Worm (Caenorhabditis elegans) whole organism, early embryonic: ENCODE results near the gene ZC404.16.

Experiments used
- B0310.2 ChIP-seq: sonication (generic microtip); optimal IDR thresholded peaks from 2 replicates; lab custom pipeline; 2016; ENCODE audit warnings: mild to moderate bottlenecking, missing genetic modification characterization, missing compliant biosample characterization
- F13C5.2 ChIP-seq: sonication (generic microtip); optimal IDR thresholded peaks from 2 replicates; lab custom pipeline; 2017; ENCODE audit warnings: mild to moderate bottlenecking, missing genetic modification characterization, inconsistent platforms, missing compliant biosample characterization
- aly-1 ChIP-seq: sonication (generic microtip); optimal IDR thresholded peaks from 2 replicates; lab custom pipeline; 2016; ENCODE audit warnings: missing genetic modification characterization, missing compliant biosample characterization
- ama-1 ChIP-seq: fragments of 150-350 bp; optimal IDR thresholded peaks from 2 replicates; lab custom pipeline; 2014
- ceh-13 ChIP-seq: fragments of 200-800 bp; sonication (Bioruptor generic); optimal IDR thresholded peaks from 2 replicates; lab custom pipeline; 2018; ENCODE audit warnings: mild to moderate bottlenecking, missing genetic modification characterization, missing compliant biosample characterization
- ceh-36 ChIP-seq: sonication (generic microtip); optimal IDR thresholded peaks from 2 replicates; lab custom pipeline; 2016; ENCODE audit warnings: missing genetic modification characterization, inconsistent platforms, missing compliant biosample characterization
- ets-7 ChIP-seq: sonication (generic microtip); optimal IDR thresholded peaks from 2 replicates; lab custom pipeline; 2016; ENCODE audit warnings: missing genotype, missing genetic modification characterization, missing compliant biosample characterization
- flt-1 ChIP-seq: fragments of 200-800 bp; sonication (Bioruptor generic); IDR thresholded peaks from 2 replicates; pipeline ENCODE4 v1.3.6; 2022; ENCODE audit warnings: missing genetic modification characterization, missing compliant biosample characterization
- hmbx-1 ChIP-seq: sonication (generic microtip); optimal IDR thresholded peaks from 2 replicates; lab custom pipeline; 2016; ENCODE audit warnings: mild to moderate bottlenecking, missing genetic modification characterization, missing compliant biosample characterization
- hmg-4 ChIP-seq: fragments of 200-800 bp; sonication (Bioruptor generic); optimal IDR thresholded peaks from 2 replicates; lab custom pipeline; 2018; ENCODE audit warnings: mild to moderate bottlenecking, missing genetic modification characterization, missing compliant biosample characterization
- hnd-1 ChIP-seq: sonication (generic microtip); optimal IDR thresholded peaks from 2 replicates; lab custom pipeline; 2016; ENCODE audit warnings: missing genetic modification characterization, missing compliant biosample characterization
- pes-1 ChIP-seq: fragments of 200-800 bp; sonication (Bioruptor generic); IDR thresholded peaks from 2 replicates; pipeline ENCODE4 v1.3.6; 2022; ENCODE audit warnings: missing genetic modification reagents, missing genetic modification characterization, missing compliant biosample characterization
- scrt-1 ChIP-seq: fragments of 200-800 bp; sonication (Bioruptor generic); IDR thresholded peaks from 2 replicates; pipeline ENCODE4 v1.3.6; 2022; ENCODE audit warnings: missing genetic modification characterization, missing compliant biosample characterization
- sea-1 ChIP-seq: fragments of 200-800 bp; sonication (Bioruptor generic); conservative IDR thresholded peaks from 2 replicates; pipeline ENCODE4 v1.3.6; 2022; ENCODE audit warnings: missing genetic modification characterization, missing compliant biosample characterization
- tbx-11 ChIP-seq: fragments of 200-800 bp; sonication (Bioruptor generic); IDR thresholded peaks from 2 replicates; pipeline ENCODE4 v1.3.6; 2022; ENCODE audit warnings: missing genetic modification characterization, missing compliant biosample characterization
- tbx-37 ChIP-seq: fragments of 200-800 bp; sonication (Bioruptor generic); conservative IDR thresholded peaks from 2 replicates; pipeline ENCODE4 v1.3.6; 2022; ENCODE audit warnings: missing genetic modification reagents, missing genetic modification characterization, missing compliant biosample characterization
- tra-4 ChIP-seq: sonication (generic microtip); optimal IDR thresholded peaks from 2 replicates; lab custom pipeline; 2017; ENCODE audit warnings: missing genetic modification characterization, missing compliant biosample characterization

ZC404.16 gene

DNA sequence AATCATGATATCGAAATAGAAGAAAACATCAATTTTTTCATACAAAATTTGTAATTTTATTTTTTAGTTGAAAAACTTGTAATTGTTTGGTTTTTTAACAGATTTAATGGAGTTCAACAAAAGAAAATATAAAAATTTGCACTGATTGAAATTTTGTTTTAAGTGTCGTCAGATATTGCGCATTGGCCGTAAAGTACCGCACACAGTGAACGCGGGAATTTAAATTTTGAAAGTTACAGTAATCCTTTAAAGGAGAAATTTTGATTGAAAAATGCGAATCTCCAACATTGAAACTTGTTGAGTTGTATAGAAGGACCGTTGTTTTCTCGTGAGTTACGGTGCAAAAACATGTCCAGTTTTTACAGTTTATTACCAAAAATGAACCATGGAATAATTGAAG, 19.3 kb upstream of the ZC404.16 start:
- TF ChIP-seq ets-7 (no peak), hmbx-1 (tag; lab: Kevin White, UChicago) (no peak), hmg-4 (no peak), tra-4 (tag; lab: Kevin White, UChicago) (no peak), hnd-1 (no peak), B0310.2 (no peak), tbx-37 (GFP tag; lab: Robert Waterston, UW) (no peak)

- TF ChIP-seq tra-4 (tag; lab: Kevin White, UChicago), result no peak
- no peak for TF ChIP-seq ceh-36
- no peak for TF ChIP-seq pes-1
- no peak for TF ChIP-seq ceh-13 (GFP tag; lab: Kevin White, UChicago)
- TF ChIP-seq hnd-1, result no peak
- no peak for TF ChIP-seq tbx-11 (GFP tag; lab: Robert Waterston, UW)
- TF ChIP-seq ama-1 (lab: Kevin White, UChicago), result no peak
- no peak for TF ChIP-seq aly-1 (tag; lab: Kevin White, UChicago)
- TF ChIP-seq ets-7, result no peak
- TF ChIP-seq hmbx-1 (tag; lab: Kevin White, UChicago), result no peak
- TF ChIP-seq B0310.2, result no peak
- TF ChIP-seq tbx-37 (GFP tag; lab: Robert Waterston, UW), result no peak
- TF ChIP-seq flt-1 (GFP tag; lab: Robert Waterston, UW), result no peak
- no peak for TF ChIP-seq F13C5.2 (tag; lab: Kevin White, UChicago)
- no peak for TF ChIP-seq sea-1 (GFP tag; lab: Robert Waterston, UW)
- no peak for TF ChIP-seq hmg-4
- TF ChIP-seq scrt-1 (GFP tag; lab: Robert Waterston, UW), result no peak
Measured at ce11 chrV:6792565-6792964, 18.9 kb upstream of the ZC404.16 start, which contains the start of gene gck-2. Gene gck-2, minus strand, starts transcription at chrV:6792665.

DNA sequence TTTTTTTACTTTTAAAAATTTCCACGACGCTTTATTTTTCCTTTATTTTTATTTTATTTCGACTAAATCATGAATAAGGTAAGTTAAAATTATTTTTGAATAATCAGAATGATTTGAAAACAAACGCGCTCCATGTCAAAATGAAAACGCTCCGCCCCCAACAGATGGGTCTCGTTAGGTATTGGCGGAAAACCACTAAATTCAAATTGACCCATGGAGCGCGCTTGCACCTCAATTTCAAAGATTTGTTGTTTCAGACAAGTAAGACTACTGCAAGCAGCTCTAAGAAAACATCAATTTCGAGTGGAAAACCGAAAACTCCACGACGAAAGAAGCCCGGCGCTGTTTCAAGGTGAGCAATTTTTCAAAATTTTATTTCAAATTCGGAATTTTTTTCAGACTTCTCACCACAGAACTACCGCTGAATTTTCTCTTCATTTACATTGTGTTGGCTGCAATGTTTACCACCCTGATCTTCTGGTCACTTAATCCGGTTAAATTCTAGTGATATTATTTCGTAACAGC, 14.3 kb upstream of the ZC404.16 start, which contains the start of gene ZC404.2:
Gene ZC404.2, plus strand, starts transcription at position 47 of the 525 bp plus-strand sequence.
- TF ChIP-seq aly-1 (tag; lab: Kevin White, UChicago) (no peak), scrt-1 (GFP tag; lab: Robert Waterston, UW) (0 out of 2 replicates have a peak, but pooled peaks have one; percentile 13), pes-1 (no peak), B0310.2 (no peak), F13C5.2 (tag; lab: Kevin White, UChicago) (no peak), ama-1 (lab: Kevin White, UChicago) (peak; percentile 69), hmbx-1 (tag; lab: Kevin White, UChicago) (no peak), ets-7 (no peak), tra-4 (tag; lab: Kevin White, UChicago) (no peak), tbx-37 (GFP tag; lab: Robert Waterston, UW) (no peak), ceh-36 (no peak), hmg-4 (no peak), hnd-1 (no peak), flt-1 (GFP tag; lab: Robert Waterston, UW) (no peak), tbx-11 (GFP tag; lab: Robert Waterston, UW) (no peak)

DNA sequence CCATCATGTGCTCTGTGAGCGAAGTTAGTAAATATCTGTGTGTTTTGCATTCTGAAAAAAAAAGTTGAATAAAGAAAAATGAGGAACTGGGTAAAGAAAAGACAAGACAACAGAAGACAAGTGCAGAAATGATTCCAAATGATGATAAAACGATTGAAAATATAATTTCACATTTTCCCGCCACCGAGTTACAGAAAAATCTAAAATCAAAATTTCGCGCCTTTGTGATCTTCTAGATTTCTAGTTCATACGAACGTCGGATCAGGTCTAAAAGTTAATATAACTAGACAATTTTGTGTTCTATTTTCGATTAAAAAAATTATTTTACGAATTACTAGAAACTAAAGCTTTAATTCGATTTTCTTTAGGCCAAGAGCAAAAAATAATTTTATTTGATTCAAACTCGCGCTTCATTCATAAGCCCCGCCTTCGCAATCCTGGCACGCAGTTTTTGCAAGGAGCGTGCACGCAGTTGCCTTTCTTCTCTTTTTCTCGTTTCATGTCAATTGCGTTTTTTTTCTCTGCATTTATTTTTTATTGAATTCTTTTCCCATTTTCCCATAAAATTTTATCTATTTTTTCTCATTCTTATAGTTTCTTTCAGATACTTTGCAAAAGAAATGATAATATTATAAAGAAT, 11.3 kb upstream of the ZC404.16 start, which contains the start of the genes spn-4 and spe-39:
Gene spn-4, minus strand, starts transcription at position 51 of the 640 bp plus-strand sequence.
Gene spe-39, plus strand, starts transcription at position 599 of the 640 bp plus-strand sequence.
- TF ChIP-seq ets-7 (peak; percentile 26), tra-4 (tag; lab: Kevin White, UChicago) (no peak), sea-1 (GFP tag; lab: Robert Waterston, UW) (0 out of 2 replicates have a peak, but pooled peaks have one; percentile 56), tbx-37 (GFP tag; lab: Robert Waterston, UW) (no peak), scrt-1 (GFP tag; lab: Robert Waterston, UW) (no peak), F13C5.2 (tag; lab: Kevin White, UChicago) (peak; percentile 71), ceh-13 (GFP tag; lab: Kevin White, UChicago) (peak; percentile 3)

DNA sequence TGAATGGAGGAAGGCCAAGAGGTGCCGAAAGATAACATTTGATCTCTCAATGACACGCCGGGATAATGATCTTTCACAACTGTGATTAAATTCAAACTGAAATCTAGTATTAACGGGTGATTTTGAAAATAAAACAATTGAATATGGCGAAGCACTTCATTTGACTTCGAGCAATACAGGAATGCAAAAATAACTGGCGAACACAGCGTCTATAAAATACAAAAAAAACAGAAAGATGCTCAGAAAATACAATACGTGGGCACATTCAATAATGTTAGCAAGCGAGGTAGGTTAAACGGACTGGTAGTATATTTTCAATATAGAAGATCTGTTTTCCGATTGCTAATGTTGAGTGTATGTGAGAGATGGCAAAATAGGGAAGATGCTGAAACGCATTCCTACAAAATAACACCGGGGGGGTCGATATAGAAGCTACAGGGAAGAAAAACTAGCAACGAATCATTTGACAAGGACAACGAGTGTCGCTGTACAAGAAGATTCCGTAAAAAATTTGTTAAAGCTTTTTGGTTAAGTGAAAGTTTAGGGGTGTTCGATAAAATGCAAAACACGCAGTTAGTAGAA, 9.5 kb upstream of the ZC404.16 start:
- no peak for TF ChIP-seq ceh-13 (GFP tag; lab: Kevin White, UChicago)
- TF ChIP-seq ceh-36, result no peak
- no peak for TF ChIP-seq scrt-1 (GFP tag; lab: Robert Waterston, UW)
- TF ChIP-seq hnd-1, result no peak
- no peak for TF ChIP-seq B0310.2

ce11 chrV:6782260-6782659, 8.6 kb upstream of the ZC404.16 start:
- TF ChIP-seq tra-4 (tag; lab: Kevin White, UChicago), result no peak
- TF ChIP-seq ceh-36, result no peak
- no peak for TF ChIP-seq sea-1 (GFP tag; lab: Robert Waterston, UW)
- TF ChIP-seq scrt-1 (GFP tag; lab: Robert Waterston, UW), result no peak
- no peak for TF ChIP-seq ets-7
- no peak for TF ChIP-seq hnd-1
- TF ChIP-seq tbx-37 (GFP tag; lab: Robert Waterston, UW), result no peak
- no peak for TF ChIP-seq hmbx-1 (tag; lab: Kevin White, UChicago)

DNA sequence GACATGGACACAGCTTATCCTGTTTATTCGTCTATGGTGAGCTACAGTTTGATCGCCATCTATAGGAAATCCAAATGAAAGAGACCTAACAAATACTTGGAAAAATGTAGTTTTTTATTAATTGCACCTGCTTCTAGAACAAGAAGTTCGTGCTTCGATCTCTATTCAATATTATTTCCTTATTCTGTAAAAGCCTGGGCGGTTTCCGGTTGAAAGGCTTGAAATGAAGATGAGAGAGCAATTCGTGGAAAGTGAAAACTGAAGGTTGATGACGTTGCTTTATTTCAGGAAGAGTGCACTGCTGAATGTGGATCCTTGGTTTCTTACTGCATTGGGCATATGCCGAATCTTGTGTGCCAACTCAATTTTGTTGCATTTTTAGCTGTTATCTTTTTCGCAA, 7.0 kb upstream of the ZC404.16 start:
- TF ChIP-seq ceh-36, result no peak
- no peak for TF ChIP-seq sea-1 (GFP tag; lab: Robert Waterston, UW)
- TF ChIP-seq ceh-13 (GFP tag; lab: Kevin White, UChicago), result no peak
- no peak for TF ChIP-seq F13C5.2 (tag; lab: Kevin White, UChicago)
- TF ChIP-seq pes-1, result no peak
- TF ChIP-seq hmg-4, result no peak
- TF ChIP-seq aly-1 (tag; lab: Kevin White, UChicago), result no peak
- no peak for TF ChIP-seq B0310.2
- no peak for TF ChIP-seq ets-7
- TF ChIP-seq scrt-1 (GFP tag; lab: Robert Waterston, UW), result no peak
- no peak for TF ChIP-seq hmbx-1 (tag; lab: Kevin White, UChicago)
- no peak for TF ChIP-seq ama-1 (lab: Kevin White, UChicago)
- no peak for TF ChIP-seq hnd-1
- TF ChIP-seq tra-4 (tag; lab: Kevin White, UChicago), result no peak
- TF ChIP-seq tbx-37 (GFP tag; lab: Robert Waterston, UW), result no peak
- no peak for TF ChIP-seq flt-1 (GFP tag; lab: Robert Waterston, UW)
- TF ChIP-seq tbx-11 (GFP tag; lab: Robert Waterston, UW), result no peak
